Fruit fly (Drosophila melanogaster) whole organism, embryonic: ENCODE results near the gene FoxL1.
A peak's percentile ranks its signal among the peaks of the same experiment; 100 is the strongest.

Source experiments
- Aef1 ChIP-seq: fragments of 200-800 bp; sonication (Bioruptor generic); IDR thresholded peaks from 3 replicates; pipeline ENCODE4 v1.3.6; 2022; ENCODE audit warnings: missing biosample characterization, missing genetic modification characterization
- Atf3 ChIP-seq: fragments of 200-800 bp; sonication (Bioruptor generic); optimal IDR thresholded peaks from 3 replicates; lab custom pipeline; 2016; ENCODE audit warnings: missing biosample characterization, missing genetic modification characterization
- B-H1 ChIP-seq: fragments of 200-800 bp; sonication (Bioruptor generic); IDR thresholded peaks from 3 replicates; pipeline ENCODE4 v1.3.6; 2022; ENCODE audit warnings: missing biosample characterization, missing genetic modification characterization
- Bdp1 ChIP-seq: fragments of 200-800 bp; sonication (Bioruptor generic); optimal IDR thresholded peaks from 3 replicates; lab custom pipeline; 2016; ENCODE audit warnings: missing biosample characterization, missing genetic modification characterization
- CG10959 ChIP-seq: fragments of 200-800 bp; sonication (Bioruptor generic); IDR thresholded peaks from 2 replicates; pipeline ENCODE4 v1.3.6; 2022; ENCODE audit warnings: missing biosample characterization, missing genetic modification characterization
- CG11456 ChIP-seq: fragments of 200-800 bp; sonication (Bioruptor generic); IDR thresholded peaks from 3 replicates; pipeline ENCODE4 v1.3.6; 2022; ENCODE audit warnings: missing biosample characterization, missing genetic modification characterization
- CG11695 ChIP-seq: fragments of 200-800 bp; sonication (Bioruptor generic); IDR thresholded peaks from 3 replicates; pipeline ENCODE4 v1.3.6; 2022; ENCODE audit warnings: missing biosample characterization, missing genetic modification characterization
- CG12942 ChIP-seq: fragments of 200-800 bp; sonication (Bioruptor generic); optimal IDR thresholded peaks from 3 replicates; lab custom pipeline; 2016; ENCODE audit warnings: missing biosample characterization, missing genetic modification characterization
- CG1602 ChIP-seq: fragments of 200-800 bp; sonication (Bioruptor generic); optimal IDR thresholded peaks from 3 replicates; lab custom pipeline; 2016; ENCODE audit warnings: missing biosample characterization, missing genetic modification characterization
- CG16863 ChIP-seq: fragments of 200-800 bp; sonication (Bioruptor generic); optimal IDR thresholded peaks from 3 replicates; lab custom pipeline; 2016; ENCODE audit warnings: missing biosample characterization, missing genetic modification characterization
- CG2116 ChIP-seq: fragments of 200-800 bp; sonication (Bioruptor generic); optimal IDR thresholded peaks from 3 replicates; lab custom pipeline; 2018; ENCODE audit warnings: missing biosample characterization, mild to moderate bottlenecking, missing genetic modification characterization
- CG31365 ChIP-seq: fragments of 200-800 bp; sonication (Bioruptor generic); optimal IDR thresholded peaks from 2 replicates; lab custom pipeline; 2018; ENCODE audit warnings: missing biosample characterization, mild to moderate bottlenecking, missing genetic modification characterization
- CG33213 ChIP-seq: fragments of 200-800 bp; sonication (Bioruptor generic); optimal IDR thresholded peaks from 3 replicates; lab custom pipeline; 2016; ENCODE audit warnings: missing biosample characterization, missing genetic modification characterization
- CG3995 ChIP-seq: fragments of 200-800 bp; sonication (Bioruptor generic); optimal IDR thresholded peaks from 3 replicates; lab custom pipeline; 2016; ENCODE audit warnings: missing biosample characterization, missing genetic modification characterization
- CG4617 ChIP-seq: fragments of 200-800 bp; sonication (Bioruptor generic); optimal IDR thresholded peaks from 3 replicates; lab custom pipeline; 2016; ENCODE audit warnings: missing biosample characterization, missing genetic modification characterization, borderline replicate concordance
- CG4854 ChIP-seq: fragments of 200-800 bp; sonication (Bioruptor generic); optimal IDR thresholded peaks from 2 replicates; lab custom pipeline; 2016; ENCODE audit warnings: missing biosample characterization, missing genetic modification characterization, inconsistent platforms
- CG6791 ChIP-seq: fragments of 200-800 bp; sonication (Bioruptor generic); IDR thresholded peaks from 3 replicates; pipeline ENCODE4 v1.3.6; 2022; ENCODE audit warnings: missing biosample characterization, missing genetic modification characterization; ENCODE audit not compliant: partially characterized antibody
- CG7357 ChIP-seq: fragments of 200-800 bp; sonication (Bioruptor generic); IDR thresholded peaks from 3 replicates; pipeline ENCODE4 v1.3.6; 2022; ENCODE audit warnings: missing biosample characterization, missing genetic modification characterization
- CG7745 ChIP-seq: fragments of 200-800 bp; sonication (Bioruptor generic); optimal IDR thresholded peaks from 2 replicates; lab custom pipeline; 2018; ENCODE audit warnings: missing biosample characterization, mild to moderate bottlenecking, missing genetic modification characterization, moderate library complexity
- CG8478 ChIP-seq: fragments of >200 bp; optimal IDR thresholded peaks from 2 replicates; lab custom pipeline; 2018
- CG9215 ChIP-seq: fragments of 200-800 bp; sonication (Bioruptor generic); IDR thresholded peaks from 2 replicates; pipeline ENCODE4 v1.3.6; 2022; ENCODE audit warnings: missing biosample characterization, missing genetic modification characterization
- D ChIP-seq, 2 experiments: fragments of 200-800 bp in 1 of 2; fragments of >200 bp in 1 of 2; sonication (Bioruptor generic) in 1 of 2; optimal IDR thresholded peaks; 2 replicates in 1 of 2; 3 replicates in 1 of 2; lab custom pipeline; 2017; ENCODE audit warnings: mild to moderate bottlenecking in 1 of 2, missing biosample characterization in 1 of 2, missing genetic modification characterization in 1 of 2, missing genetic modification reagents in 1 of 2
- Doc2 ChIP-seq: fragments of 200-800 bp; sonication (Bioruptor generic); IDR thresholded peaks from 2 replicates; pipeline ENCODE4 v1.3.6; 2022; ENCODE audit warnings: missing biosample characterization, missing genetic modification characterization
- Dp ChIP-seq: fragments of 200-800 bp; sonication (Bioruptor generic); optimal IDR thresholded peaks from 2 replicates; lab custom pipeline; 2018; ENCODE audit warnings: missing biosample characterization, mild to moderate bottlenecking, missing genetic modification characterization, moderate library complexity
- Eip74EF ChIP-seq, 2 experiments: fragments of 200-800 bp in 1 of 2; fragments of >200 bp in 1 of 2; sonication (Bioruptor generic) in 1 of 2; optimal IDR thresholded peaks; 2 replicates each; lab custom pipeline; 2017 to 2019; ENCODE audit warnings: missing biosample characterization in 2 of 2, missing genetic modification characterization in 2 of 2, mild to moderate bottlenecking in 1 of 2, moderate library complexity in 1 of 2
- GATAe ChIP-seq: fragments of 200-800 bp; sonication (Bioruptor generic); conservative IDR thresholded peaks from 2 replicates; pipeline ENCODE4 v1.3.6; 2022; ENCODE audit warnings: missing biosample characterization, missing genetic modification characterization
- Gug ChIP-seq: fragments of 200-800 bp; sonication (Bioruptor generic); IDR thresholded peaks from 4 replicates; pipeline ENCODE4 v1.3.6; 2022; ENCODE audit warnings: missing biosample characterization, missing genetic modification characterization
- H2.0 ChIP-seq: fragments of 200-800 bp; sonication (Bioruptor generic); IDR thresholded peaks from 2 replicates; pipeline ENCODE4 v1.3.6; 2022; ENCODE audit warnings: missing biosample characterization, missing genetic modification characterization
- Lhr ChIP-seq: fragments of 200-800 bp; sonication (Bioruptor generic); optimal IDR thresholded peaks from 3 replicates; lab custom pipeline; 2017; ENCODE audit warnings: mild to moderate bottlenecking, missing biosample characterization, missing genetic modification reagents, missing genetic modification characterization
- Nf-YC ChIP-seq: fragments of 200-800 bp; optimal IDR thresholded peaks from 3 replicates; lab custom pipeline; 2019; ENCODE audit warnings: missing biosample characterization, mild to moderate bottlenecking, missing genetic modification characterization, moderate library complexity
- Optix ChIP-seq: fragments of 200-800 bp; sonication (Bioruptor generic); IDR thresholded peaks from 3 replicates; pipeline ENCODE4 v1.3.6; 2022; ENCODE audit warnings: missing biosample characterization, missing genetic modification characterization
- Pdp1 ChIP-seq, 2 experiments: fragments of 200-800 bp; sonication (Bioruptor generic); optimal IDR thresholded peaks; 3 replicates each; lab custom pipeline; 2016; ENCODE audit warnings: missing biosample characterization in 2 of 2, missing genetic modification characterization in 2 of 2, mild to moderate bottlenecking in 1 of 2, moderate library complexity in 1 of 2
- Rx ChIP-seq: fragments of 200-800 bp; sonication (Bioruptor generic); IDR thresholded peaks from 2 replicates; pipeline ENCODE4 v1.3.6; 2022; ENCODE audit warnings: missing biosample characterization, missing genetic modification characterization
- Scr ChIP-seq: fragments of 200-800 bp; sonication (Bioruptor generic); IDR thresholded peaks from 2 replicates; pipeline ENCODE4 v1.3.6; 2022; ENCODE audit warnings: missing biosample characterization, missing genetic modification characterization; ENCODE audit not compliant: partially characterized antibody
- Xrp1 ChIP-seq: fragments of 200-800 bp; sonication (Bioruptor generic); IDR thresholded peaks from 2 replicates; pipeline ENCODE4 v1.3.6; 2022; ENCODE audit warnings: missing biosample characterization, missing genetic modification characterization
- abd-A ChIP-seq: fragments of 200-800 bp; sonication (Bioruptor generic); optimal IDR thresholded peaks from 3 replicates; lab custom pipeline; 2019; ENCODE audit warnings: missing biosample characterization, mild to moderate bottlenecking, missing genetic modification characterization, moderate library complexity
- bcd ChIP-seq: fragments of 200-800 bp; sonication (Bioruptor generic); optimal IDR thresholded peaks from 2 replicates; lab custom pipeline; 2017; ENCODE audit warnings: missing biosample characterization, mild to moderate bottlenecking, missing genetic modification characterization
- bsh ChIP-seq, 2 experiments: fragments of 200-800 bp; sonication (Bioruptor generic); optimal IDR thresholded peaks; 2 replicates each; lab custom pipeline; 2017 to 2018; ENCODE audit warnings: mild to moderate bottlenecking in 2 of 2, missing biosample characterization in 2 of 2, missing genetic modification characterization in 2 of 2, moderate library complexity in 1 of 2
- cas ChIP-seq: fragments of 200-800 bp; sonication (Bioruptor generic); IDR thresholded peaks from 2 replicates; pipeline ENCODE4 v1.3.6; 2022; ENCODE audit warnings: missing biosample characterization, missing genetic modification characterization
- ewg ChIP-seq: fragments of 200-800 bp; sonication (Bioruptor generic); optimal IDR thresholded peaks from 3 replicates; lab custom pipeline; 2017; ENCODE audit warnings: mild to moderate bottlenecking, missing biosample characterization, missing genetic modification reagents, missing genetic modification characterization
- lov ChIP-seq, 2 experiments: fragments of 200-800 bp in 1 of 2; fragments of >200 bp in 1 of 2; sonication (Bioruptor generic) in 1 of 2; IDR thresholded peaks in 1 of 2; optimal IDR thresholded peaks in 1 of 2; 2 replicates in 1 of 2; 3 replicates in 1 of 2; pipeline versions ENCODE4 v1.3.6 to Lab custom; 2017 to 2022; ENCODE audit warnings: missing biosample characterization in 1 of 2, missing genetic modification characterization in 1 of 2
- peb ChIP-seq: fragments of 200-800 bp; sonication (Bioruptor generic); IDR thresholded peaks from 2 replicates; pipeline ENCODE4 v1.3.6; 2022; ENCODE audit warnings: missing biosample characterization, missing genetic modification characterization
- phol ChIP-seq: fragments of 200-800 bp; sonication (Bioruptor generic); optimal IDR thresholded peaks from 3 replicates; lab custom pipeline; 2018; ENCODE audit warnings: missing biosample characterization, mild to moderate bottlenecking, missing genetic modification characterization, moderate library complexity
- pita ChIP-seq: fragments of 200-800 bp; sonication (Bioruptor generic); optimal IDR thresholded peaks from 2 replicates; lab custom pipeline; 2017; ENCODE audit warnings: missing biosample characterization, mild to moderate bottlenecking, missing genetic modification characterization
- pnt ChIP-seq: fragments of 200-800 bp; sonication (Bioruptor generic); optimal IDR thresholded peaks from 3 replicates; lab custom pipeline; 2016; ENCODE audit warnings: missing biosample characterization, missing genetic modification characterization
- sob ChIP-seq: fragments of 200-800 bp; sonication (Bioruptor generic); IDR thresholded peaks from 2 replicates; pipeline ENCODE4 v1.3.6; 2022; ENCODE audit warnings: missing biosample characterization, missing genetic modification characterization
- sr ChIP-seq: fragments of 200-800 bp; sonication (Bioruptor generic); IDR thresholded peaks from 3 replicates; pipeline ENCODE4 v1.3.6; 2022; ENCODE audit warnings: missing biosample characterization, missing genetic modification characterization
- tup ChIP-seq: fragments of 200-800 bp; sonication (Bioruptor generic); optimal IDR thresholded peaks from 2 replicates; lab custom pipeline; 2016; ENCODE audit warnings: missing biosample characterization, mild to moderate bottlenecking, missing genetic modification characterization, moderate library complexity
- vvl ChIP-seq: fragments of 200-800 bp; sonication (Bioruptor generic); IDR thresholded peaks from 2 replicates; pipeline ENCODE4 v1.3.6; 2022; ENCODE audit warnings: missing biosample characterization, missing genetic modification characterization

The FoxL1 gene

DNA sequence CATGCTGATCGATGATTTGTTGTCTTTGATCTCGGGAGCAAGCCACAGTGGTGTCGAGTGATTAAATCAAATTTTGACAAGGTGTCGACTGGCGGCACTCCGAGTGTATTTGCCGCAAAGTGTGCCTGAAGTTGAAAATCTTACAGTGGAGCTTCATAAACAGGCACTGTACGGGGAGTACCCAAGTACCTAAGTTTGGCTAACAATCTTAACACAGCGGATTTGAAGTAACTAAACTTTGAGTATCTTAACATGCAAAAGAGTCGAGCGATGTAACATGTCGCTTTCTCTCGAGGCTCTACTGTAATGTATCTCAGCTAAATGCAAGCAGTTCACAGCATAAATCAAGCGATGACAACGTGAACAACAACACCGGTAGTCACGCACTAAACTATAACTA is 1.9 kb upstream of the FoxL1 start (continued):
- TF ChIP-seq CG4854 (GFP tag; lab: Kevin White, UChicago): no peak
- peak; percentile 81 for TF ChIP-seq vvl
- TF ChIP-seq Rx: peak; percentile 48; the same call in 1 of the 2 replicates
- TF ChIP-seq GATAe (GFP tag; lab: Robert Waterston, UW): no peak
- peak; percentile 75; the same call in 3 of the 4 replicates for TF ChIP-seq Gug (GFP tag; lab: Robert Waterston, UW)
- no peak for TF ChIP-seq Doc2 (GFP tag; lab: Robert Waterston, UW)
- peak; percentile 76 for TF ChIP-seq phol (tag; lab: Kevin White, UChicago)
- TF ChIP-seq Scr (GFP tag; lab: Robert Waterston, UW): no peak
- peak; percentile 33; the same call in 1 of the 2 replicates for TF ChIP-seq sob (GFP tag; lab: Robert Waterston, UW)
- TF ChIP-seq CG9215 (GFP tag; lab: Robert Waterston, UW): no peak
- peak; percentile 46 for TF ChIP-seq bcd (GFP tag; lab: Kevin White, UChicago)
- TF ChIP-seq CG16863: peak; percentile 65
- peak; percentile 1 for TF ChIP-seq tup
- TF ChIP-seq abd-A: no peak
- TF ChIP-seq lov (optimal IDR thresholded peaks at IDR 0.05; lab: Kevin White, UChicago): no peak
- TF ChIP-seq lov (GFP tag; IDR thresholded peaks at IDR 0.05; lab: Robert Waterston, UW): peak; percentile 80
- no peak for TF ChIP-seq CG6791 (GFP tag; lab: Robert Waterston, UW)
- peak; percentile 85 for TF ChIP-seq CG10959 (GFP tag; lab: Robert Waterston, UW)
- peak; percentile 86 for TF ChIP-seq Xrp1
- no peak for TF ChIP-seq CG3995 (GFP tag; lab: Kevin White, UChicago)
- TF ChIP-seq cas (GFP tag; lab: Robert Waterston, UW): no peak
- peak; percentile 30 for TF ChIP-seq CG12942 (GFP tag; lab: Kevin White, UChicago)
- peak; percentile 19 for TF ChIP-seq CG31365 (tag; lab: Kevin White, UChicago)
- no peak for TF ChIP-seq Nf-YC (tag; lab: Kevin White, UChicago)
- peak in 1 of 2 experiments; percentile 87 for TF ChIP-seq bsh (GFP tag; optimal IDR thresholded peaks at IDR 0.05; lab: Kevin White, UChicago)
- peak; percentile 70; the same call in 2 of the 3 replicates for TF ChIP-seq CG11456 (GFP tag; lab: Robert Waterston, UW)
- peak; percentile 43 to 59 for TF ChIP-seq Pdp1 (GFP tag; optimal IDR thresholded peaks at IDR 0.05; lab: Kevin White, UChicago)
- TF ChIP-seq pita (GFP tag; lab: Kevin White, UChicago): no peak
- peak; percentile 34 for TF ChIP-seq Lhr
- TF ChIP-seq Eip74EF (GFP tag; optimal IDR thresholded peaks at IDR 0.05; lab: Kevin White, UChicago): no peak
- TF ChIP-seq CG1602 (GFP tag; lab: Kevin White, UChicago): peak; percentile 62
- peak; percentile 76 for TF ChIP-seq pnt (GFP tag; lab: Kevin White, UChicago)
- TF ChIP-seq H2.0: peak; percentile 70
- peak; percentile 56 for TF ChIP-seq ewg (GFP tag; lab: Kevin White, UChicago)
- TF ChIP-seq CG4617 (GFP tag; lab: Kevin White, UChicago): peak; percentile 16
- TF ChIP-seq CG7357 (GFP tag; lab: Robert Waterston, UW): peak; percentile 50; the same call in 1 of the 3 replicates
- TF ChIP-seq Bdp1: no peak
- peak; percentile 56; the same call in 2 of the 3 replicates for TF ChIP-seq CG11695 (GFP tag; lab: Robert Waterston, UW)
- no peak for TF ChIP-seq CG7745 (tag; lab: Kevin White, UChicago)
- no peak for TF ChIP-seq CG2116
- TF ChIP-seq CG8478 (lab: Kevin White, UChicago): no peak
- peak; percentile 66 for TF ChIP-seq Atf3 (GFP tag; lab: Kevin White, UChicago)
- TF ChIP-seq Dp (GFP tag; lab: Kevin White, UChicago): no peak
- TF ChIP-seq Aef1 (GFP tag; lab: Robert Waterston, UW): peak; percentile 36; the same call in 1 of the 3 replicates
- no peak for TF ChIP-seq D (optimal IDR thresholded peaks at IDR 0.05; lab: Kevin White, UChicago)
- peak; percentile 70 for TF ChIP-seq D (GFP tag; optimal IDR thresholded peaks at IDR 0.05; lab: Kevin White, UChicago)
- peak; percentile 57 for TF ChIP-seq peb (GFP tag; lab: Robert Waterston, UW)
- 0 out of 3 replicates have a peak, but pooled peaks have one; percentile 11 for TF ChIP-seq B-H1 (GFP tag; lab: Robert Waterston, UW)
- peak; percentile 81; the same call in 2 of the 3 replicates for TF ChIP-seq Optix
- TF ChIP-seq CG33213: peak; percentile 39
- no peak; the same call in 2 of the 3 replicates for TF ChIP-seq sr (GFP tag; lab: Robert Waterston, UW)
